Fruit fly (Drosophila melanogaster): ENCODE results near the gene CG8132.
A peak's percentile ranks its signal among the peaks of the same experiment; 100 is the strongest.

Gene CG8132

DNA sequence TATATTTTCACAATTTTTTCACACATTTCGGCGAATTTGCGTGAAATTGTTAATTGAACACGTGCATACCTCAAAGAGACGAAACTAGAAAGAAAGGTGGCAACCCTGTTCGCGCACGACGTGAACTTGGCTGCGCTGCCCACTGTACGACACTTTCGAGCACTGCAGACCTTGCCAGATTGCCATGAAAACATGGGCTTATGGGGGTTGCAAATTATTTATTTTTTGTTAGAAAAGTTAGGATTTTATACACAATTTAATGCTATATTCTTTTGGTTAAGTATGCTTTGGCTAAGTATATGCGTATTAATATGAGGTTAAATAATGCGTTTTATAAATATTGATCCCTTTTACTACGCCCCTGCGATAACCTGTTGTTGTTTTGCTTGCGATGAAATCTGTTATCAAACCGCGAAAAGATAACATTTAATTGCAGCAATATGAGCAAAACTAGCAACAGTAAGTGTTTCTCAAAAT is at the start of gene CG8132, which contains the start of gene RpL34b:
CG8132 (plus strand) TSS at position 369 of the 477 bp plus-strand sequence.
RpL34b (minus strand) TSS at position 100 of the 477 bp plus-strand sequence.
- TF ChIP-seq ttk (GFP tag; IDR thresholded peaks at IDR 0.05) (peak; percentile 95), CG1647 (GFP tag; optimal IDR thresholded peaks at IDR 0.05) (peak; percentile 95), Ptx1 (GFP tag; IDR thresholded peaks at IDR 0.05) (peak; percentile 97), CG8281 (tag; optimal IDR thresholded peaks at IDR 0.05) (peak; percentile 83), CG8290 (GFP tag; optimal IDR thresholded peaks at IDR 0.05) (peak; percentile 95), CG8290 (tag; optimal IDR thresholded peaks at IDR 0.05) (peak; percentile 92 to 97), CG17361 (GFP tag; IDR thresholded peaks at IDR 0.05) (peak; percentile 95), lmd (GFP tag; IDR thresholded peaks at IDR 0.05) (peak; percentile 95), NC2β (GFP tag; optimal IDR thresholded peaks at IDR 0.05) (peak; percentile 98), CG12104 (GFP tag; optimal IDR thresholded peaks at IDR 0.05) (peak; percentile 94), Elba2 (GFP tag; optimal IDR thresholded peaks at IDR 0.05) (peak; percentile 88), CG4282 (GFP tag; optimal IDR thresholded peaks at IDR 0.05) (peak; percentile 92), corto (GFP tag; optimal IDR thresholded peaks at IDR 0.05) (peak; percentile 88), CG14014 (GFP tag; IDR thresholded peaks at IDR 0.05) (peak; percentile 94), klu (GFP tag; IDR thresholded peaks at IDR 0.05) (peak; percentile 94), CG8388 (GFP tag; optimal IDR thresholded peaks at IDR 0.05) (peak; percentile 94), disco-r (GFP tag; optimal IDR thresholded peaks at IDR 0.05) (peak; percentile 95), jing (GFP tag; optimal IDR thresholded peaks at IDR 0.05) (peak; percentile 75), CG12744 (GFP tag; optimal IDR thresholded peaks at IDR 0.05) (peak; percentile 95), CG42726 (GFP tag; IDR thresholded peaks at IDR 0.05; ENCODE audit: partially characterized antibody) (peak; percentile 48; the same call in 1 of the 2 replicates), CG9215 (GFP tag; IDR thresholded peaks at IDR 0.05) (peak; percentile 95), abd-A (tag; optimal IDR thresholded peaks at IDR 0.05) (no peak), Gsc (GFP tag; IDR thresholded peaks at IDR 0.05) (peak; percentile 79), Dfd (GFP tag; optimal IDR thresholded peaks at IDR 0.05) (no peak), kah (GFP tag; optimal IDR thresholded peaks at IDR 0.05) (peak; percentile 95), Gug (GFP tag; IDR thresholded peaks at IDR 0.05) (peak; percentile 98), Opbp (GFP tag; IDR thresholded peaks at IDR 0.05; ENCODE audit: partially characterized antibody) (peak; percentile 100), CG11695 (GFP tag; IDR thresholded peaks at IDR 0.05) (peak; percentile 94), Rx (GFP tag; IDR thresholded peaks at IDR 0.05) (peak; percentile 96), Bdp1 (GFP tag; optimal IDR thresholded peaks at IDR 0.05) (peak; percentile 92), CoRest (tag; optimal IDR thresholded peaks at IDR 0.05) (peak; percentile 96), gsb (GFP tag; IDR thresholded peaks at IDR 0.05) (peak; percentile 93), Myb (GFP tag; optimal IDR thresholded peaks at IDR 0.05) (peak; percentile 89), Antp (GFP tag; optimal IDR thresholded peaks at IDR 0.05) (peak; percentile 97), tll (GFP tag; optimal IDR thresholded peaks at IDR 0.05) (peak in 1 of 2 experiments; percentile 58), CG14965 (GFP tag; optimal IDR thresholded peaks at IDR 0.05; ENCODE audit: borderline replicate concordance) (peak; percentile 60), CG3163 (GFP tag; optimal IDR thresholded peaks at IDR 0.05) (peak; percentile 86), NfI (GFP tag; optimal IDR thresholded peaks at IDR 0.05) (peak; percentile 98), pb (GFP tag; optimal IDR thresholded peaks at IDR 0.05) (peak; percentile 91), Adf1 (GFP tag; IDR thresholded peaks at IDR 0.05) (peak; percentile 79), CG14860 (GFP tag; IDR thresholded peaks at IDR 0.05; ENCODE audit: partially characterized antibody) (no peak; the same call in 2 of the 3 replicates), CG9876 (GFP tag; optimal IDR thresholded peaks at IDR 0.05) (peak; percentile 97), CG10321 (GFP tag; IDR thresholded peaks at IDR 0.05) (peak; percentile 70), CG15514 (GFP tag; optimal IDR thresholded peaks at IDR 0.05) (peak; percentile 93), sug (tag; optimal IDR thresholded peaks at IDR 0.05) (peak; percentile 97), tap (tag; optimal IDR thresholded peaks at IDR 0.05) (peak; percentile 89), chif (GFP tag; optimal IDR thresholded peaks at IDR 0.05) (peak; percentile 94 to 97), run (tag; optimal IDR thresholded peaks at IDR 0.05) (peak; percentile 95), vfl (GFP tag; optimal IDR thresholded peaks at IDR 0.05) (peak; percentile 98), Spps (tag; optimal IDR thresholded peaks at IDR 0.05) (peak; percentile 91), Doc3 (GFP tag; IDR thresholded peaks at IDR 0.05; ENCODE audit: partially characterized antibody) (no peak)
